Worm (Caenorhabditis elegans) whole organism, young adult: Measurements from ENCODE around the gene his-59.

Experiments used
- C17E4.6 ChIP-seq: fragments of 200-800 bp; sonication (Bioruptor generic); IDR thresholded peaks from 2 replicates; pipeline ENCODE4 v1.3.6; 2022; ENCODE audit warnings: missing genetic modification reagents, missing genetic modification characterization, missing compliant biosample characterization
- D2030.7 ChIP-seq: fragments of 200-800 bp; sonication (Bioruptor generic); IDR thresholded peaks from 2 replicates; pipeline ENCODE4 v1.3.6; 2022; ENCODE audit warnings: missing genetic modification reagents, missing genetic modification characterization, missing compliant biosample characterization
- F22D6.2 ChIP-seq: sonication (generic microtip); optimal IDR thresholded peaks from 2 replicates; lab custom pipeline; 2016; ENCODE audit warnings: mild to moderate bottlenecking, missing genetic modification characterization, missing compliant biosample characterization
- F33H1.4 ChIP-seq: fragments of 200-800 bp; sonication (Bioruptor generic); IDR thresholded peaks from 2 replicates; pipeline ENCODE4 v1.3.6; 2022; ENCODE audit warnings: missing genetic modification reagents, missing genetic modification characterization, missing compliant biosample characterization
- F37B4.10 ChIP-seq: fragments of 200-800 bp; sonication (Bioruptor generic); IDR thresholded peaks from 2 replicates; pipeline ENCODE4 v1.3.6; 2022; ENCODE audit warnings: missing genetic modification characterization, missing compliant biosample characterization
- F39B2.1 ChIP-seq: fragments of 200-800 bp; sonication (Bioruptor generic); IDR thresholded peaks from 2 replicates; pipeline ENCODE4 v1.3.6; 2022; ENCODE audit warnings: missing genetic modification reagents, missing genetic modification characterization, missing compliant biosample characterization
- F55B11.4 ChIP-seq: sonication (generic microtip); optimal IDR thresholded peaks from 2 replicates; lab custom pipeline; 2016; ENCODE audit warnings: missing compliant biosample characterization, missing genetic modification characterization, borderline replicate concordance; ENCODE audit not compliant: insufficient read depth
- K11D2.4 ChIP-seq: fragments of 200-800 bp; sonication (Bioruptor generic); IDR thresholded peaks from 2 replicates; pipeline ENCODE4 v1.3.6; 2022; ENCODE audit warnings: missing genetic modification reagents, missing genetic modification characterization, missing compliant biosample characterization
- K12H6.12 ChIP-seq: fragments of 200-800 bp; sonication (Bioruptor generic); optimal IDR thresholded peaks from 2 replicates; lab custom pipeline; 2018; ENCODE audit warnings: mild to moderate bottlenecking, missing genetic modification characterization, missing compliant biosample characterization
- Y53F4B.3 ChIP-seq: fragments of 200-800 bp; sonication (Bioruptor generic); IDR thresholded peaks from 2 replicates; pipeline ENCODE4 v1.3.6; 2022; ENCODE audit warnings: missing genetic modification reagents, missing genetic modification characterization, missing compliant biosample characterization
- Y67H2A.10 ChIP-seq: fragments of 200-800 bp; sonication (Bioruptor generic); conservative IDR thresholded peaks from 2 replicates; pipeline ENCODE4 v1.3.6; 2022; ENCODE audit warnings: missing genetic modification reagents, missing genetic modification characterization, missing compliant biosample characterization
- Y95B8A.8 ChIP-seq: fragments of 200-800 bp; sonication (Bioruptor generic); IDR thresholded peaks from 2 replicates; pipeline ENCODE4 v1.3.6; 2022; ENCODE audit warnings: missing genetic modification reagents, missing genetic modification characterization, missing compliant biosample characterization
- akir-1 ChIP-seq: fragments of 200-800 bp; sonication (Bioruptor generic); optimal IDR thresholded peaks from 2 replicates; lab custom pipeline; 2018; ENCODE audit warnings: mild to moderate bottlenecking, missing genetic modification characterization, moderate library complexity, missing compliant biosample characterization
- aptf-2 ChIP-seq: fragments of 200-800 bp; sonication (Bioruptor generic); conservative IDR thresholded peaks from 2 replicates; pipeline ENCODE4 v1.3.6; 2022; ENCODE audit warnings: missing genetic modification reagents, missing genetic modification characterization, missing compliant biosample characterization
- atf-7 ChIP-seq: sonication (generic microtip); optimal IDR thresholded peaks from 2 replicates; lab custom pipeline; 2017; ENCODE audit warnings: mild to moderate bottlenecking, missing genetic modification characterization, missing compliant biosample characterization
- attf-3 ChIP-seq: fragments of 200-800 bp; sonication (Bioruptor generic); conservative IDR thresholded peaks from 2 replicates; pipeline ENCODE4 v1.3.6; 2022; ENCODE audit warnings: missing genetic modification reagents, missing genetic modification characterization, missing compliant biosample characterization
- attf-6 ChIP-seq: fragments of 200-800 bp; sonication (Bioruptor generic); IDR thresholded peaks from 2 replicates; pipeline ENCODE4 v1.3.6; 2022; ENCODE audit warnings: missing genetic modification reagents, missing genetic modification characterization, missing compliant biosample characterization
- bed-1 ChIP-seq: fragments of 200-800 bp; sonication (Bioruptor generic); IDR thresholded peaks from 2 replicates; pipeline ENCODE4 v1.3.6; 2022; ENCODE audit warnings: missing genetic modification reagents, missing genetic modification characterization, missing compliant biosample characterization
- ceh-100 ChIP-seq: fragments of 200-800 bp; sonication (Bioruptor generic); IDR thresholded peaks from 2 replicates; pipeline ENCODE4 v1.3.6; 2022; ENCODE audit warnings: missing genetic modification reagents, missing genetic modification characterization, missing compliant biosample characterization
- dox-1 ChIP-seq: fragments of 200-800 bp; sonication (Bioruptor generic); IDR thresholded peaks from 2 replicates; pipeline ENCODE4 v1.3.6; 2022; ENCODE audit warnings: missing genetic modification reagents, missing genetic modification characterization, missing compliant biosample characterization
- egl-18 ChIP-seq: fragments of 200-800 bp; sonication (Bioruptor generic); IDR thresholded peaks from 2 replicates; pipeline ENCODE4 v1.3.6; 2022; ENCODE audit warnings: missing genetic modification reagents, missing genetic modification characterization, missing compliant biosample characterization
- ekl-4 ChIP-seq: fragments of 200-800 bp; sonication (Bioruptor generic); IDR thresholded peaks from 2 replicates; pipeline ENCODE4 v1.3.6; 2022; ENCODE audit warnings: missing genetic modification reagents, missing genetic modification characterization, missing compliant biosample characterization
- fkh-3 ChIP-seq: sonication (generic microtip); optimal IDR thresholded peaks from 2 replicates; lab custom pipeline; 2016; ENCODE audit warnings: mild to moderate bottlenecking, missing genetic modification characterization, missing compliant biosample characterization
- gei-17 ChIP-seq: fragments of 200-800 bp; sonication (Bioruptor generic); optimal IDR thresholded peaks from 2 replicates; lab custom pipeline; 2018; ENCODE audit warnings: mild to moderate bottlenecking, missing genetic modification characterization, missing compliant biosample characterization
- him-1 ChIP-seq: sonication (generic microtip); optimal IDR thresholded peaks from 2 replicates; lab custom pipeline; 2016; ENCODE audit warnings: missing genotype, missing genetic modification reagents, missing genetic modification characterization, missing compliant biosample characterization
- hlh-12 ChIP-seq: sonication (generic microtip); optimal IDR thresholded peaks from 2 replicates; lab custom pipeline; 2016; ENCODE audit warnings: missing genetic modification characterization, missing compliant biosample characterization
- hmg-1.2 ChIP-seq: fragments of 200-800 bp; sonication (Bioruptor generic); IDR thresholded peaks from 2 replicates; pipeline ENCODE4 v1.3.6; 2022; ENCODE audit warnings: missing genetic modification reagents, missing genetic modification characterization, missing compliant biosample characterization
- hsf-1 ChIP-seq: fragments of 200-800 bp; sonication (Bioruptor generic); IDR thresholded peaks from 2 replicates; pipeline ENCODE4 v1.3.6; 2022; ENCODE audit warnings: missing genetic modification reagents, missing genetic modification characterization, missing compliant biosample characterization
- let-526 ChIP-seq: fragments of 200-800 bp; sonication (Bioruptor generic); IDR thresholded peaks from 2 replicates; pipeline ENCODE4 v1.3.6; 2022; ENCODE audit warnings: missing genetic modification reagents, missing genetic modification characterization, missing compliant biosample characterization
- lin-26 ChIP-seq: fragments of 200-800 bp; sonication (Bioruptor generic); IDR thresholded peaks from 2 replicates; pipeline ENCODE4 v1.3.6; 2022; ENCODE audit warnings: missing genetic modification reagents, missing genetic modification characterization, missing compliant biosample characterization
- lir-1 ChIP-seq: fragments of 200-800 bp; sonication (Bioruptor generic); conservative IDR thresholded peaks from 2 replicates; pipeline ENCODE4 v1.3.6; 2022; ENCODE audit warnings: missing genetic modification reagents, missing genetic modification characterization, missing compliant biosample characterization
- lsy-27 ChIP-seq: sonication (generic microtip); optimal IDR thresholded peaks from 2 replicates; lab custom pipeline; 2017; ENCODE audit warnings: missing genetic modification characterization, mild to moderate bottlenecking, missing compliant biosample characterization, antibody characterized with exemption, missing genotype, borderline replicate concordance; ENCODE audit not compliant: insufficient read depth
- madf-10 ChIP-seq: sonication (generic microtip); optimal IDR thresholded peaks from 2 replicates; lab custom pipeline; 2016; ENCODE audit warnings: mild to moderate bottlenecking, missing genetic modification characterization, missing compliant biosample characterization
- madf-6 ChIP-seq: fragments of 200-800 bp; sonication (Bioruptor generic); IDR thresholded peaks from 2 replicates; pipeline ENCODE4 v1.3.6; 2022; ENCODE audit warnings: missing genetic modification reagents, missing genetic modification characterization, missing compliant biosample characterization
- mcd-1 ChIP-seq: fragments of 200-800 bp; sonication (Bioruptor generic); IDR thresholded peaks from 2 replicates; pipeline ENCODE4 v1.3.6; 2022; ENCODE audit warnings: missing genetic modification reagents, missing genetic modification characterization, missing compliant biosample characterization
- mel-28 ChIP-seq: sonication (generic microtip); optimal IDR thresholded peaks from 2 replicates; lab custom pipeline; 2016; ENCODE audit warnings: borderline replicate concordance, mild to moderate bottlenecking, missing genetic modification characterization, missing compliant biosample characterization
- mxl-1 ChIP-seq: sonication (generic microtip); optimal IDR thresholded peaks from 2 replicates; lab custom pipeline; 2016; ENCODE audit warnings: missing genetic modification characterization, missing compliant biosample characterization
- nhr-27 ChIP-seq: fragments of 200-800 bp; sonication (Bioruptor generic); optimal IDR thresholded peaks from 2 replicates; lab custom pipeline; 2018; ENCODE audit warnings: mild to moderate bottlenecking, missing genetic modification characterization, moderate library complexity, missing compliant biosample characterization
- nhr-90 ChIP-seq: sonication (generic microtip); optimal IDR thresholded peaks from 2 replicates; lab custom pipeline; 2016; ENCODE audit warnings: missing genotype, mild to moderate bottlenecking, missing genetic modification characterization, missing compliant biosample characterization
- pbrm-1 ChIP-seq: fragments of 200-800 bp; sonication (Bioruptor generic); IDR thresholded peaks from 2 replicates; pipeline ENCODE4 v1.3.6; 2022; ENCODE audit warnings: missing genetic modification reagents, missing genetic modification characterization, missing compliant biosample characterization
- pha-4 ChIP-seq: fragments of 150-350 bp; sonication (generic microtip); optimal IDR thresholded peaks from 2 replicates; lab custom pipeline; 2014; ENCODE audit warnings: missing biosample characterization, missing genetic modification reagents, missing genetic modification characterization
- rcor-1 ChIP-seq: fragments of 200-800 bp; sonication (Bioruptor generic); IDR thresholded peaks from 2 replicates; pipeline ENCODE4 v1.3.6; 2022; ENCODE audit warnings: missing genetic modification reagents, missing genetic modification characterization, missing compliant biosample characterization
- repo-1 ChIP-seq: sonication (generic microtip); optimal IDR thresholded peaks from 2 replicates; lab custom pipeline; 2017; ENCODE audit warnings: mild to moderate bottlenecking, missing genetic modification characterization, missing compliant biosample characterization
- rpc-1 ChIP-seq, 2 experiments: fragments of 150-350 bp in 1 of 2; sonication (generic microtip) in 1 of 2; optimal IDR thresholded peaks; 2 replicates each; lab custom pipeline; 2014 to 2018; ENCODE audit warnings: missing biosample characterization in 1 of 2, missing genetic modification characterization in 1 of 2, missing genetic modification reagents in 1 of 2, missing genotype in 1 of 2
- sdz-38 ChIP-seq: sonication (generic microtip); optimal IDR thresholded peaks from 2 replicates; lab custom pipeline; 2016; ENCODE audit warnings: missing genotype, missing genetic modification characterization, missing compliant biosample characterization
- unc-62 ChIP-seq: fragments of 150-350 bp; optimal IDR thresholded peaks from 2 replicates; lab custom pipeline; 2014; ENCODE audit warnings: missing biosample characterization, missing genetic modification reagents, missing genetic modification characterization
- ztf-18 ChIP-seq: sonication (generic microtip); optimal IDR thresholded peaks from 2 replicates; lab custom pipeline; 2016; ENCODE audit warnings: missing genotype, mild to moderate bottlenecking, missing genetic modification characterization, missing compliant biosample characterization
- ztf-6 ChIP-seq: fragments of 200-800 bp; sonication (Bioruptor generic); IDR thresholded peaks from 2 replicates; pipeline ENCODE4 v1.3.6; 2022; ENCODE audit warnings: missing genetic modification reagents, missing genetic modification characterization, missing compliant biosample characterization

The his-59 gene

DNA sequence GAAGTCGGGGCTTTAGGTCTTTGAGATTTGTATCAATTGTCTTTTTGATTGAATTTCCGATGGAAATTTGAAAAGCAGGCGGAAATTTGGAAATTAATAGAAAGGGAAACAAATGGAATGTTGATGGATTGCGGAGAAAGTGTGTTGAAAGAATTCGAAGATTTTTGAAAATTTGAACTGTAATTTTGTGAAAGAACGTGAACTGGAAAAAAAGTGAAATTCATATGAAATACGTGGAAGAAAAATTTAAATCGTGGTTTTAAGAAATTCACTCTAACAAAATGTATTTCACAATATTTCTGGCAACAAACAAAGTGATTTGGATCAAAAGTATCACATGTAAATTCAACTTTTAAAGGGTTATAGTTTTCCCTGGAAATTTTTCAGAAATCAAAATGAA, 42.1 kb upstream of the his-59 start, which contains the start of gene B0496.1:
Gene B0496.1, plus strand, starts transcription at position 301 of the 400 bp plus-strand sequence.
- no peak for TF ChIP-seq dox-1 (GFP tag; lab: Robert Waterston, UW)
- no peak for TF ChIP-seq K11D2.4 (GFP tag; lab: Robert Waterston, UW)
- TF ChIP-seq rcor-1 (GFP tag; lab: Robert Waterston, UW), result no peak
- TF ChIP-seq hlh-12 (tag; lab: Kevin White, UChicago), result no peak
- TF ChIP-seq attf-6 (GFP tag; lab: Robert Waterston, UW), result no peak
- TF ChIP-seq mcd-1, result no peak
- no peak for TF ChIP-seq C17E4.6 (GFP tag; lab: Robert Waterston, UW)
- TF ChIP-seq ekl-4 (GFP tag; lab: Robert Waterston, UW), result no peak
- no peak for TF ChIP-seq gei-17 (GFP tag; lab: Kevin White, UChicago)
- TF ChIP-seq F33H1.4 (GFP tag; lab: Robert Waterston, UW), result no peak
- no peak for TF ChIP-seq let-526 (GFP tag; lab: Robert Waterston, UW)
- TF ChIP-seq ztf-18 (tag; lab: Kevin White, UChicago), result no peak
- TF ChIP-seq lsy-27, result no peak
- no peak for TF ChIP-seq pbrm-1 (GFP tag; lab: Robert Waterston, UW)
- no peak for TF ChIP-seq nhr-90 (tag; lab: Kevin White, UChicago)
- no peak for TF ChIP-seq hsf-1
- TF ChIP-seq F55B11.4 (tag; lab: Kevin White, UChicago), result no peak
- TF ChIP-seq madf-10 (tag; lab: Kevin White, UChicago), result no peak
- TF ChIP-seq, all 124 proteins: peak for 0

DNA sequence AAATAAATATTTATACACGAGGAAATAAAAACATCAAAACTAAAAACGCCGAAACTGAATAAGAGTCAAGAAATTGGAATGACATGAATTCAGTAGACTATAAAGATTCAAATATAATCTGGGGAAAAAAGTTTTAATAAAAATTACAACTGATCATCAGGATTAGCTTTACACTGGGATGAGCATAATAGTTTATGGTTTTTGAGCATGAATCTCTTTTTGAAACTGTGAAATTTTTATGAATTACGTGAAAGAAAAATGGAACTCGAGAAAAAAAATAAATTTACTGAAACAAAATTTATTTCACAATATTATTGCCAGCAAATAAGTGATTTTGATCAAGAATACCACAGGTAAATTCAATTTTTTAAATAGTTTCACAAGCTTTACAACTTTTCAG, 40.5 kb upstream of the his-59 start, which contains the start of gene B0496.2:
Gene B0496.2, plus strand, starts transcription at position 301 of the 400 bp plus-strand sequence.
- TF ChIP-seq F39B2.1 (no peak), sdz-38 (no peak), ztf-18 (tag; lab: Kevin White, UChicago) (no peak), rpc-1 (optimal IDR thresholded peaks at IDR 0.05; lab: Kevin White, UChicago) (no peak), rpc-1 (tag; optimal IDR thresholded peaks at IDR 0.05; lab: Kevin White, UChicago) (no peak), hmg-1.2 (GFP tag; lab: Robert Waterston, UW) (no peak), nhr-27 (tag; lab: Kevin White, UChicago) (no peak), unc-62 (GFP tag; lab: Kevin White, UChicago) (no peak), K12H6.12 (tag; lab: Kevin White, UChicago) (no peak), nhr-90 (tag; lab: Kevin White, UChicago) (no peak), akir-1 (GFP tag; lab: Kevin White, UChicago) (no peak), mxl-1 (tag; lab: Kevin White, UChicago) (no peak), madf-6 (GFP tag; lab: Robert Waterston, UW) (no peak), ceh-100 (no peak), D2030.7 (GFP tag; lab: Robert Waterston, UW) (no peak), Y53F4B.3 (no peak), Y67H2A.10 (no peak), aptf-2 (GFP tag; lab: Robert Waterston, UW) (no peak), lir-1 (GFP tag; lab: Robert Waterston, UW) (no peak), egl-18 (no peak), mel-28 (tag; lab: Kevin White, UChicago) (no peak)

DNA sequence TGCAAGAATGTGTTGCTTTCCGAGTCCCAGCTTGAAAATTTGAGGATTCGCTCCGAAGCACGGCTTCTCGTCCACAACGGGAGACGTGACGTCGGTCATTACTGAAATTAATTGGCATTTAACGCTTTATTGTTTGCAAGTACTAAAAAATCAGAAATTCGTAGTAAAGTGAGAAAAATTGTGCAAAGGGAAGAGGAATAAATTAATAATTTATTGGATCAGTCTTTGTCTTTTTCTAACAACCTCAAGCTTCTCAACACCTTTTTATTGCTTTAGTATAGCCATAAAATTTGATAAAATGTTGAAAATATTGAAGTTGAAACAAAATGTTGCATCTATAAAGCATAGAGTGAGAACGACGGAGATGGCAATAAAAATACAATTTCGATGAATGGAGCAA, 36.7 kb upstream of the his-59 start, which contains the start of gene tes-1:
Gene tes-1, minus strand, starts transcription at position 101 of the 400 bp plus-strand sequence.
- no peak for TF ChIP-seq F22D6.2 (tag; lab: Kevin White, UChicago)
- TF ChIP-seq repo-1, result no peak
- no peak for TF ChIP-seq pha-4 (tag; lab: Kevin White, UChicago)
- TF ChIP-seq Y95B8A.8 (GFP tag; lab: Robert Waterston, UW), result no peak
- no peak for TF ChIP-seq bed-1 (GFP tag; lab: Robert Waterston, UW)
- TF ChIP-seq rcor-1 (GFP tag; lab: Robert Waterston, UW), result no peak
- no peak for TF ChIP-seq K11D2.4 (GFP tag; lab: Robert Waterston, UW)
- TF ChIP-seq him-1 (tag; lab: Kevin White, UChicago), result no peak
- no peak for TF ChIP-seq atf-7 (tag; lab: Kevin White, UChicago)
- TF ChIP-seq attf-3 (GFP tag; lab: Robert Waterston, UW), result no peak
- no peak for TF ChIP-seq fkh-3 (tag; lab: Kevin White, UChicago)
- no peak for TF ChIP-seq F37B4.10 (GFP tag; lab: Robert Waterston, UW)
- TF ChIP-seq lir-1 (GFP tag; lab: Robert Waterston, UW), result no peak
- TF ChIP-seq ztf-6 (GFP tag; lab: Robert Waterston, UW), result no peak
- TF ChIP-seq lin-26 (GFP tag; lab: Robert Waterston, UW), result no peak
